Worm (Caenorhabditis elegans) whole organism, young adult: Measurements from ENCODE around the gene F27E5.9.

Experiments used
- B0336.3 ChIP-seq: fragments of 200-800 bp; sonication (Bioruptor generic); IDR thresholded peaks from 2 replicates; pipeline ENCODE4 v1.3.6; 2022; ENCODE audit warnings: missing genetic modification characterization, missing compliant biosample characterization
- C17E4.6 ChIP-seq: fragments of 200-800 bp; sonication (Bioruptor generic); IDR thresholded peaks from 2 replicates; pipeline ENCODE4 v1.3.6; 2022; ENCODE audit warnings: missing genetic modification reagents, missing genetic modification characterization, missing compliant biosample characterization
- F10E7.11 ChIP-seq: sonication (generic microtip); optimal IDR thresholded peaks from 2 replicates; lab custom pipeline; 2017; ENCODE audit warnings: mild to moderate bottlenecking, missing genetic modification characterization, moderate library complexity, missing compliant biosample characterization
- F33H1.4 ChIP-seq: fragments of 200-800 bp; sonication (Bioruptor generic); IDR thresholded peaks from 2 replicates; pipeline ENCODE4 v1.3.6; 2022; ENCODE audit warnings: missing genetic modification reagents, missing genetic modification characterization, missing compliant biosample characterization
- F49E8.2 ChIP-seq: sonication (generic microtip); optimal IDR thresholded peaks from 3 replicates; lab custom pipeline; 2017; ENCODE audit warnings: missing genetic modification characterization, mild to moderate bottlenecking, missing compliant biosample characterization, antibody characterized with exemption, moderate library complexity; ENCODE audit not compliant: insufficient read depth
- F52B5.7 ChIP-seq: sonication (generic microtip); optimal IDR thresholded peaks from 2 replicates; lab custom pipeline; 2016; ENCODE audit warnings: mild to moderate bottlenecking, missing genetic modification characterization, missing compliant biosample characterization
- K11D2.4 ChIP-seq: fragments of 200-800 bp; sonication (Bioruptor generic); IDR thresholded peaks from 2 replicates; pipeline ENCODE4 v1.3.6; 2022; ENCODE audit warnings: missing genetic modification reagents, missing genetic modification characterization, missing compliant biosample characterization
- Y56A3A.18 ChIP-seq: fragments of 200-800 bp; sonication (Bioruptor generic); IDR thresholded peaks from 2 replicates; pipeline ENCODE4 v1.3.6; 2022; ENCODE audit warnings: missing genetic modification reagents, missing genetic modification characterization, missing compliant biosample characterization
- Y79H2A.3 ChIP-seq: fragments of 200-800 bp; sonication (Bioruptor generic); conservative IDR thresholded peaks from 2 replicates; pipeline ENCODE4 v1.3.6; 2022; ENCODE audit warnings: missing genetic modification reagents, missing genetic modification characterization, missing compliant biosample characterization
- attf-5 ChIP-seq: fragments of 200-800 bp; sonication (Bioruptor generic); optimal IDR thresholded peaks from 2 replicates; lab custom pipeline; 2018; ENCODE audit warnings: mild to moderate bottlenecking, missing genetic modification characterization, missing compliant biosample characterization
- bed-1 ChIP-seq: fragments of 200-800 bp; sonication (Bioruptor generic); IDR thresholded peaks from 2 replicates; pipeline ENCODE4 v1.3.6; 2022; ENCODE audit warnings: missing genetic modification reagents, missing genetic modification characterization, missing compliant biosample characterization
- ccch-3 ChIP-seq: fragments of 200-800 bp; sonication (Bioruptor generic); optimal IDR thresholded peaks from 2 replicates; lab custom pipeline; 2018; ENCODE audit warnings: mild to moderate bottlenecking, missing genetic modification characterization, missing compliant biosample characterization
- ceh-100 ChIP-seq: fragments of 200-800 bp; sonication (Bioruptor generic); IDR thresholded peaks from 2 replicates; pipeline ENCODE4 v1.3.6; 2022; ENCODE audit warnings: missing genetic modification reagents, missing genetic modification characterization, missing compliant biosample characterization
- die-1 ChIP-seq: sonication (generic microtip); optimal IDR thresholded peaks from 2 replicates; lab custom pipeline; 2016; ENCODE audit warnings: missing genotype, mild to moderate bottlenecking, missing genetic modification characterization, missing compliant biosample characterization
- efl-1 ChIP-seq: fragments of 150-350 bp; optimal IDR thresholded peaks from 2 replicates; lab custom pipeline; 2014; ENCODE audit warnings: missing biosample characterization, missing genetic modification reagents, missing genetic modification characterization
- egl-18 ChIP-seq: fragments of 200-800 bp; sonication (Bioruptor generic); IDR thresholded peaks from 2 replicates; pipeline ENCODE4 v1.3.6; 2022; ENCODE audit warnings: missing genetic modification reagents, missing genetic modification characterization, missing compliant biosample characterization
- ekl-4 ChIP-seq: fragments of 200-800 bp; sonication (Bioruptor generic); IDR thresholded peaks from 2 replicates; pipeline ENCODE4 v1.3.6; 2022; ENCODE audit warnings: missing genetic modification reagents, missing genetic modification characterization, missing compliant biosample characterization
- ets-4 ChIP-seq: fragments of 200-800 bp; sonication (Bioruptor generic); optimal IDR thresholded peaks from 2 replicates; lab custom pipeline; 2018; ENCODE audit warnings: mild to moderate bottlenecking, missing genetic modification characterization, missing compliant biosample characterization
- hmg-1.2 ChIP-seq: fragments of 200-800 bp; sonication (Bioruptor generic); IDR thresholded peaks from 2 replicates; pipeline ENCODE4 v1.3.6; 2022; ENCODE audit warnings: missing genetic modification reagents, missing genetic modification characterization, missing compliant biosample characterization
- hrde-1 ChIP-seq: sonication (generic microtip); optimal IDR thresholded peaks from 2 replicates; lab custom pipeline; 2016; ENCODE audit warnings: missing genetic modification characterization, mild to moderate bottlenecking, missing compliant biosample characterization, moderate library complexity, missing genotype, missing genetic modification reagents, borderline replicate concordance
- hsf-1 ChIP-seq: fragments of 200-800 bp; sonication (Bioruptor generic); IDR thresholded peaks from 2 replicates; pipeline ENCODE4 v1.3.6; 2022; ENCODE audit warnings: missing genetic modification reagents, missing genetic modification characterization, missing compliant biosample characterization
- let-526 ChIP-seq: fragments of 200-800 bp; sonication (Bioruptor generic); IDR thresholded peaks from 2 replicates; pipeline ENCODE4 v1.3.6; 2022; ENCODE audit warnings: missing genetic modification reagents, missing genetic modification characterization, missing compliant biosample characterization
- lin-26 ChIP-seq: fragments of 200-800 bp; sonication (Bioruptor generic); IDR thresholded peaks from 2 replicates; pipeline ENCODE4 v1.3.6; 2022; ENCODE audit warnings: missing genetic modification reagents, missing genetic modification characterization, missing compliant biosample characterization
- madf-10 ChIP-seq: sonication (generic microtip); optimal IDR thresholded peaks from 2 replicates; lab custom pipeline; 2016; ENCODE audit warnings: mild to moderate bottlenecking, missing genetic modification characterization, missing compliant biosample characterization
- madf-6 ChIP-seq: fragments of 200-800 bp; sonication (Bioruptor generic); IDR thresholded peaks from 2 replicates; pipeline ENCODE4 v1.3.6; 2022; ENCODE audit warnings: missing genetic modification reagents, missing genetic modification characterization, missing compliant biosample characterization
- nhr-80 ChIP-seq: sonication (generic microtip); optimal IDR thresholded peaks from 2 replicates; lab custom pipeline; 2016; ENCODE audit warnings: missing genetic modification characterization, missing compliant biosample characterization
- pbrm-1 ChIP-seq: fragments of 200-800 bp; sonication (Bioruptor generic); IDR thresholded peaks from 2 replicates; pipeline ENCODE4 v1.3.6; 2022; ENCODE audit warnings: missing genetic modification reagents, missing genetic modification characterization, missing compliant biosample characterization
- repo-1 ChIP-seq: sonication (generic microtip); optimal IDR thresholded peaks from 2 replicates; lab custom pipeline; 2017; ENCODE audit warnings: mild to moderate bottlenecking, missing genetic modification characterization, missing compliant biosample characterization
- snpc-1.3 ChIP-seq: sonication (generic microtip); optimal IDR thresholded peaks from 2 replicates; lab custom pipeline; 2017; ENCODE audit warnings: missing genetic modification characterization, mild to moderate bottlenecking, missing compliant biosample characterization, antibody characterized with exemption, moderate library complexity, missing genotype, missing genetic modification reagents; ENCODE audit not compliant: insufficient read depth
- somi-1 ChIP-seq: fragments of 200-800 bp; sonication (Bioruptor generic); optimal IDR thresholded peaks from 2 replicates; lab custom pipeline; 2018; ENCODE audit warnings: mild to moderate bottlenecking, missing genetic modification characterization, missing compliant biosample characterization
- tbx-9 ChIP-seq: sonication (generic microtip); optimal IDR thresholded peaks from 2 replicates; lab custom pipeline; 2016; ENCODE audit warnings: borderline replicate concordance, missing genetic modification characterization, inconsistent platforms, missing compliant biosample characterization
- unc-62 ChIP-seq: fragments of 150-350 bp; optimal IDR thresholded peaks from 2 replicates; lab custom pipeline; 2014; ENCODE audit warnings: missing biosample characterization, missing genetic modification reagents, missing genetic modification characterization
- zfh-2 ChIP-seq: fragments of 200-800 bp; sonication (Bioruptor generic); conservative IDR thresholded peaks from 2 replicates; pipeline ENCODE4 v1.3.6; 2022; ENCODE audit warnings: missing genetic modification reagents, missing genetic modification characterization, missing compliant biosample characterization
- ztf-26 ChIP-seq: sonication (generic microtip); optimal IDR thresholded peaks from 2 replicates; lab custom pipeline; 2017; ENCODE audit warnings: missing genetic modification characterization, missing compliant biosample characterization

Gene F27E5.9

DNA sequence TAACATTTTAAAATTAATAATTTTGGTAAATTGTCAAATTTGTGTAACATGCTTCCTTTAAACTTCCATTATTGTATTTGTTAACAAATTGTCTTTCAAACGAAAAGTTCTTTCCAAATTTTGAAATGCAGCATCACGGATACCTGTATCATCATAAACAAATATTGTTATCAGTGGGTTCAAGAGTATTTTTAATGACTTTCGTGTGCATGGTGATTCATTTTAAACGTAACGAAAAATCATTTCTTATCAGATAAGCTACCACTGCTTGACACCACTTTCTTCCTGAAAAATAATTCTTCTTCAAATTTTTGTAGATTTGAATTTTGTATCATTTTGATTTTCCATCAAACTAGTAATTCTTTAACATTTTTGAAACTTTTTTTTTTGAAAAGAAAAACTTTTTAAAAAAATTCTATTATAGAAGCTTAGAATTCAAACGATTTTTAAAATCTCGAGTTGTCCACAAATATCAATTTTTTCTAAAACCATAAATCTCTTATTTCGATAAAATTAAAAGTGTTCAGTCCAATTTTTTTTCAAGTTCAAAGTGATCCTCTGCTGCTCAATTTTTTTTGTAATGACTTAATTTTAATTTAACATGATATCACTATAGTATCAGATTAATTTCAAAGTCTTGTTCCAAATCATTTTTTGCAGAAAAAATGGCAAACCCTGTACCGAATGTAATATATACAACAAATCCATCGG, at the start of gene F27E5.9:
TSS of gene F27E5.9 (plus strand) at position 661 of the 711 bp plus-strand sequence.
- no peak for TF ChIP-seq ceh-100 (GFP tag; lab: Robert Waterston, UW)
- TF ChIP-seq nhr-80, result peak; percentile 87

DNA sequence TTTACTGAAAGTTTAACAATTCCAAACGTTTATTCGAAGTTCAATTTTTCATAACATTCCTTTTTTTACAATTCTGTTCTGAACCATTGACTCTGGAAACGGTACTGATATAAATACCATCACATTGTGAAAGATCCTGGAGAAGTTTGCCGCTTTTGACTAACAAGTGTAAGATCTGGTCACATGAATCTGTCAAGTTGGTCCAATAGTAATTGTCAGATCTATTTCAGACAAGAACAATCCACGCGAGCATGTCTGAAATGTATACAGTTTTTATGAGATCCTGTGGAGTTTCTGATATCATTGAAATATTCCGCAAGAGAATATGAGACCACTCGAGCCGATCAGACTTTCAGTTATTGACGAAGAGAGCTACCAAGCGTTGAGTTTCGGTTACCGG, 41.6 kb upstream of the F27E5.9 start:
- no peak for TF ChIP-seq F52B5.7
- TF ChIP-seq nhr-80, result no peak
- TF ChIP-seq let-526 (GFP tag; lab: Robert Waterston, UW), result no peak
- no peak for TF ChIP-seq tbx-9
- no peak for TF ChIP-seq pbrm-1
- no peak for TF ChIP-seq efl-1 (GFP tag; lab: Kevin White, UChicago)
- no peak for TF ChIP-seq attf-5 (GFP tag; lab: Kevin White, UChicago)
- no peak for TF ChIP-seq snpc-1.3 (tag; lab: Kevin White, UChicago)
- no peak for TF ChIP-seq ets-4 (GFP tag; lab: Kevin White, UChicago)
- TF ChIP-seq egl-18 (GFP tag; lab: Robert Waterston, UW), result no peak
- no peak for TF ChIP-seq C17E4.6
- TF ChIP-seq hsf-1 (GFP tag; lab: Robert Waterston, UW), result no peak
- no peak for TF ChIP-seq somi-1 (GFP tag; lab: Kevin White, UChicago)

DNA sequence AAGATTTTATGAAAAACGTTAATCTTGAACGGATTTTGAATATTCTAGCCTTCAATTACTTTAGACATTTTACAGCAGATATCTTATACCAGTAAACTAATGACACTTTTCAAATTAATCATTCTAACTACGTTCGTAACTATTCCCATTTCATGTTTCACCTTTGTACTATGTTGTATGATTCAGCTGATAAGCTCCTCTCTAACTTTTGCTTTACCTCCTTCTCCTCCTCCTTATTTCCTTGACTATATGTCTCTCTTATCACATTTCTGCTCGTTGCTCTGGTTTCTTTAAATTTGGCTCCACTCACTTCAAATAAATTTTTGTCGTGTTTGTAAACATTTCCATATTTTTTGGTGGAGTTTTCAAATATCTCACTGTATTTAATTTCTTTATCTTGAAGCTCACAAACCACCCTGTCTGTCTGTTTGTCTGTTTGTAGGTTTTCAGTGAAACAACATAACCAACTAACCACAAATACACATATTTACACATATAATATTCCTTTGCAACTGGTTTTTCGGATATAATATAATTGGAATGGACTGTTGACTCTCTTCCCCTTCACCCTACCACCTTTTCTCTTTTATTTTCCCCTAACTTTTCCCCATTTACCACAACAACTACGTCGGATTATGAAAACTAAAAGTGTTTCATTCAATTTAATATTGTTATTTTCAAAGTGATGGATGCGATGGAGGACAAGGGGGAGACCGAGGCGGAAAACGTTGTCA, 40.4 kb upstream of the F27E5.9 start, which contains the start of gene lact-2:
TSS of gene lact-2 (plus strand) at position 684 of the 734 bp plus-strand sequence.
- TF ChIP-seq nhr-80, result peak; percentile 78
- TF ChIP-seq Y56A3A.18, result no peak

ce11 chrII:10095224-10095623, 39.5 kb upstream of the F27E5.9 start:
- TF ChIP-seq zfh-2 (GFP tag; lab: Robert Waterston, UW), result no peak
- peak; percentile 68 for TF ChIP-seq nhr-80
- peak; percentile 73 for TF ChIP-seq unc-62 (GFP tag; lab: Kevin White, UChicago)
- TF ChIP-seq somi-1 (GFP tag; lab: Kevin White, UChicago), result no peak
- no peak for TF ChIP-seq madf-10 (tag; lab: Kevin White, UChicago)
- TF ChIP-seq K11D2.4 (GFP tag; lab: Robert Waterston, UW), result no peak

DNA sequence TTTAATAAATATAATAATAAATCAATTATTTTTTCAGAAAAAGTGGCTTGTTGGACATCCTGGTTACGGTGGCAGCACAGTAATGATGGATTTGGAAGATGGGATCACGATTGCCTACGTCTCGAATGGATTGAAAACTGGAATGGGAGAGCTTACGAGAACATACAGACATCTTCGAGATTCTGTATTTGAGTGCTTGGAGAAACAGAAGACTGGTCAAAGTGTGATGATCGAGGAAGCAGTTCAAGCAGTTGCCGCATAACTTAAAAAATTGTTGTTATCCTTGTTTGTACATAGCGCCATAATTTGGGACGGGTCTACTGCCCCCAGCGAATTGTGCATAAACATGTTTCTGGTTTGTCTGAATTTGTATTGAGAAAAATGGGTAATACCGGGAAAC, 36.3 kb upstream of the F27E5.9 start:
- TF ChIP-seq F33H1.4 (GFP tag; lab: Robert Waterston, UW) (peak; percentile 8; the same call in 1 of the 2 replicates), B0336.3 (no peak), unc-62 (GFP tag; lab: Kevin White, UChicago) (no peak), hsf-1 (GFP tag; lab: Robert Waterston, UW) (peak; percentile 49; the same call in 1 of the 2 replicates), die-1 (tag; lab: Kevin White, UChicago) (peak; percentile 21), Y79H2A.3 (GFP tag; lab: Robert Waterston, UW) (no peak), hrde-1 (tag; lab: Kevin White, UChicago) (peak; percentile 12), madf-6 (GFP tag; lab: Robert Waterston, UW) (peak; percentile 38; the same call in 1 of the 2 replicates), lin-26 (peak; percentile 41; the same call in 1 of the 2 replicates), F49E8.2 (peak; percentile 47), ztf-26 (no peak), bed-1 (GFP tag; lab: Robert Waterston, UW) (no peak), pbrm-1 (0 out of 2 replicates have a peak, but pooled peaks have one; percentile 17), F10E7.11 (tag; lab: Kevin White, UChicago) (peak; percentile 11), ekl-4 (GFP tag; lab: Robert Waterston, UW) (peak; percentile 63; the same call in 1 of the 2 replicates), ccch-3 (GFP tag; lab: Kevin White, UChicago) (no peak), hmg-1.2 (0 out of 2 replicates have a peak, but pooled peaks have one; percentile 14), snpc-1.3 (tag; lab: Kevin White, UChicago) (no peak), F52B5.7 (peak; percentile 51), repo-1 (tag; lab: Kevin White, UChicago) (peak; percentile 50)
